Worm (Caenorhabditis elegans) whole organism, young adult: ENCODE results near the gene moc-2.

ENCODE experiments used
- C06A6.2 ChIP-seq: fragments of 200-800 bp; sonication (Bioruptor generic); conservative IDR thresholded peaks from 2 replicates; pipeline ENCODE4 v1.3.6; 2022; ENCODE audit warnings: missing genetic modification characterization, missing compliant biosample characterization
- F55B11.4 ChIP-seq: sonication (generic microtip); optimal IDR thresholded peaks from 2 replicates; lab custom pipeline; 2016; ENCODE audit warnings: missing compliant biosample characterization, missing genetic modification characterization, borderline replicate concordance; ENCODE audit not compliant: insufficient read depth
- T26A5.8 ChIP-seq: sonication (generic microtip); optimal IDR thresholded peaks from 2 replicates; lab custom pipeline; 2016; ENCODE audit warnings: missing genetic modification characterization, missing compliant biosample characterization
- atf-7 ChIP-seq: sonication (generic microtip); optimal IDR thresholded peaks from 2 replicates; lab custom pipeline; 2017; ENCODE audit warnings: mild to moderate bottlenecking, missing genetic modification characterization, missing compliant biosample characterization
- athp-1 ChIP-seq: sonication (generic microtip); optimal IDR thresholded peaks from 2 replicates; lab custom pipeline; 2017; ENCODE audit warnings: mild to moderate bottlenecking, missing genetic modification characterization, missing compliant biosample characterization
- attf-3 ChIP-seq: fragments of 200-800 bp; sonication (Bioruptor generic); conservative IDR thresholded peaks from 2 replicates; pipeline ENCODE4 v1.3.6; 2022; ENCODE audit warnings: missing genetic modification reagents, missing genetic modification characterization, missing compliant biosample characterization
- dox-1 ChIP-seq: fragments of 200-800 bp; sonication (Bioruptor generic); IDR thresholded peaks from 2 replicates; pipeline ENCODE4 v1.3.6; 2022; ENCODE audit warnings: missing genetic modification reagents, missing genetic modification characterization, missing compliant biosample characterization
- dpff-1 ChIP-seq: sonication (generic microtip); optimal IDR thresholded peaks from 2 replicates; lab custom pipeline; 2017; ENCODE audit warnings: mild to moderate bottlenecking, missing genetic modification characterization, missing compliant biosample characterization
- egl-18 ChIP-seq: fragments of 200-800 bp; sonication (Bioruptor generic); IDR thresholded peaks from 2 replicates; pipeline ENCODE4 v1.3.6; 2022; ENCODE audit warnings: missing genetic modification reagents, missing genetic modification characterization, missing compliant biosample characterization
- ekl-4 ChIP-seq: fragments of 200-800 bp; sonication (Bioruptor generic); IDR thresholded peaks from 2 replicates; pipeline ENCODE4 v1.3.6; 2022; ENCODE audit warnings: missing genetic modification reagents, missing genetic modification characterization, missing compliant biosample characterization
- nhr-90 ChIP-seq: sonication (generic microtip); optimal IDR thresholded peaks from 2 replicates; lab custom pipeline; 2016; ENCODE audit warnings: missing genotype, mild to moderate bottlenecking, missing genetic modification characterization, missing compliant biosample characterization
- snpc-1.3 ChIP-seq: sonication (generic microtip); optimal IDR thresholded peaks from 2 replicates; lab custom pipeline; 2017; ENCODE audit warnings: missing genetic modification characterization, mild to moderate bottlenecking, missing compliant biosample characterization, antibody characterized with exemption, moderate library complexity, missing genotype, missing genetic modification reagents; ENCODE audit not compliant: insufficient read depth
- snpc-4 ChIP-seq, 5 experiments: fragments of 150-350 bp in 1 of 5; sonication (generic microtip) in 4 of 5; optimal IDR thresholded peaks; 2 replicates each; lab custom pipeline; 2014 to 2018; ENCODE audit warnings: missing genetic modification characterization in 5 of 5, missing biosample characterization in 3 of 5, antibody characterized with exemption in 2 of 5, mild to moderate bottlenecking in 2 of 5, missing compliant biosample characterization in 2 of 5, missing genotype in 2 of 5, moderate library complexity in 2 of 5, missing genetic modification reagents in 1 of 5
- zfh-2 ChIP-seq: fragments of 200-800 bp; sonication (Bioruptor generic); conservative IDR thresholded peaks from 2 replicates; pipeline ENCODE4 v1.3.6; 2022; ENCODE audit warnings: missing genetic modification reagents, missing genetic modification characterization, missing compliant biosample characterization

ce11 chrV:6522879-6523497, 19.0 kb upstream of the moc-2 start:
- no peak for TF ChIP-seq ekl-4 (GFP tag; lab: Robert Waterston, UW)
- TF ChIP-seq zfh-2 (GFP tag; lab: Robert Waterston, UW) = no peak
- TF ChIP-seq dox-1 (GFP tag; lab: Robert Waterston, UW) = peak; percentile 72
- no peak for TF ChIP-seq egl-18
- no peak for TF ChIP-seq T26A5.8
- no peak for TF ChIP-seq C06A6.2 (GFP tag; lab: Robert Waterston, UW)
- TF ChIP-seq snpc-4 (GFP tag; optimal IDR thresholded peaks at IDR 0.05; lab: Kevin White, UChicago) = no peak
- no peak for TF ChIP-seq snpc-4 (tag; optimal IDR thresholded peaks at IDR 0.05; lab: Kevin White, UChicago)
- TF ChIP-seq F55B11.4 (tag; lab: Kevin White, UChicago) = no peak
- no peak for TF ChIP-seq athp-1 (tag; lab: Kevin White, UChicago)
- TF ChIP-seq attf-3 (GFP tag; lab: Robert Waterston, UW) = no peak
- peak; percentile 4 for TF ChIP-seq nhr-90 (tag; lab: Kevin White, UChicago)
- TF ChIP-seq atf-7 = peak; percentile 68
- no peak for TF ChIP-seq snpc-1.3 (tag; lab: Kevin White, UChicago)
- no peak for TF ChIP-seq dpff-1 (tag; lab: Kevin White, UChicago)
